Worm (Caenorhabditis elegans) whole organism, late embryonic: ENCODE results near the gene mdt-11.
A peak's percentile ranks its signal among the peaks of the same experiment; 100 is the strongest.

ENCODE experiments used
- C38D4.7 ChIP-seq: fragments of 200-800 bp; sonication (Bioruptor generic); optimal IDR thresholded peaks from 2 replicates; lab custom pipeline; 2018; ENCODE audit warnings: mild to moderate bottlenecking, missing genetic modification characterization, moderate library complexity, missing compliant biosample characterization
- F13H6.1 ChIP-seq: sonication (generic microtip); optimal IDR thresholded peaks from 2 replicates; lab custom pipeline; 2016; ENCODE audit warnings: missing genetic modification characterization, missing compliant biosample characterization
- K02D7.2 ChIP-seq: sonication (generic microtip); optimal IDR thresholded peaks from 2 replicates; lab custom pipeline; 2017; ENCODE audit warnings: mild to moderate bottlenecking, missing genetic modification characterization, missing compliant biosample characterization
- K09A11.1 ChIP-seq: sonication (generic microtip); optimal IDR thresholded peaks from 2 replicates; lab custom pipeline; 2017; ENCODE audit warnings: antibody characterized with exemption, mild to moderate bottlenecking, missing genetic modification characterization, missing compliant biosample characterization; ENCODE audit not compliant: insufficient read depth
- T23F11.4 ChIP-seq: fragments of 200-800 bp; sonication (Bioruptor generic); optimal IDR thresholded peaks from 2 replicates; lab custom pipeline; 2018; ENCODE audit warnings: mild to moderate bottlenecking, missing genetic modification characterization, missing compliant biosample characterization
- Y22D7AL.16 ChIP-seq: sonication (generic microtip); optimal IDR thresholded peaks from 2 replicates; lab custom pipeline; 2016; ENCODE audit warnings: missing genetic modification characterization, missing compliant biosample characterization
- ahr-1 ChIP-seq: sonication (generic microtip); optimal IDR thresholded peaks from 2 replicates; lab custom pipeline; 2016; ENCODE audit warnings: missing genetic modification characterization, missing compliant biosample characterization
- ceh-14 ChIP-seq: sonication (generic microtip); optimal IDR thresholded peaks from 2 replicates; lab custom pipeline; 2016; ENCODE audit warnings: missing genotype, missing genetic modification characterization, missing compliant biosample characterization
- ceh-18 ChIP-seq: sonication (generic microtip); optimal IDR thresholded peaks from 2 replicates; lab custom pipeline; 2016; ENCODE audit warnings: missing genetic modification characterization, missing compliant biosample characterization
- ceh-19 ChIP-seq: fragments of 200-800 bp; sonication (Bioruptor generic); optimal IDR thresholded peaks from 2 replicates; lab custom pipeline; 2018; ENCODE audit warnings: mild to moderate bottlenecking, missing genetic modification characterization, missing compliant biosample characterization
- ceh-2 ChIP-seq: sonication (generic microtip); optimal IDR thresholded peaks from 2 replicates; lab custom pipeline; 2016; ENCODE audit warnings: missing genotype, missing genetic modification characterization, missing compliant biosample characterization
- ceh-24 ChIP-seq: sonication (generic microtip); optimal IDR thresholded peaks from 2 replicates; lab custom pipeline; 2016; ENCODE audit warnings: mild to moderate bottlenecking, missing genetic modification characterization, missing compliant biosample characterization
- ceh-31 ChIP-seq: sonication (generic microtip); optimal IDR thresholded peaks from 2 replicates; lab custom pipeline; 2016; ENCODE audit warnings: missing genetic modification characterization, missing compliant biosample characterization
- ceh-34 ChIP-seq: sonication (generic microtip); optimal IDR thresholded peaks from 2 replicates; lab custom pipeline; 2016; ENCODE audit warnings: mild to moderate bottlenecking, missing genetic modification characterization, missing compliant biosample characterization
- ceh-45 ChIP-seq: fragments of 200-800 bp; sonication (Bioruptor generic); IDR thresholded peaks from 2 replicates; pipeline ENCODE4 v1.3.6; 2022; ENCODE audit warnings: missing genetic modification reagents, missing genetic modification characterization, missing compliant biosample characterization
- ceh-48 ChIP-seq: sonication (generic microtip); optimal IDR thresholded peaks from 2 replicates; lab custom pipeline; 2016; ENCODE audit warnings: missing genetic modification characterization, inconsistent platforms, missing compliant biosample characterization
- ceh-6 ChIP-seq: fragments of 200-800 bp; sonication (Bioruptor generic); optimal IDR thresholded peaks from 2 replicates; lab custom pipeline; 2018; ENCODE audit warnings: mild to moderate bottlenecking, missing genetic modification characterization, missing compliant biosample characterization
- ceh-9 ChIP-seq: sonication (generic microtip); optimal IDR thresholded peaks from 2 replicates; lab custom pipeline; 2016; ENCODE audit warnings: mild to moderate bottlenecking, missing genetic modification characterization, inconsistent platforms, missing compliant biosample characterization
- dmd-4 ChIP-seq: sonication (generic microtip); optimal IDR thresholded peaks from 2 replicates; lab custom pipeline; 2016; ENCODE audit warnings: borderline replicate concordance, missing genetic modification characterization, missing compliant biosample characterization
- elt-2 ChIP-seq: sonication (generic microtip); optimal IDR thresholded peaks from 2 replicates; lab custom pipeline; 2016; ENCODE audit warnings: missing genetic modification reagents, missing genetic modification characterization, missing compliant biosample characterization
- ets-4 ChIP-seq: sonication (generic microtip); optimal IDR thresholded peaks from 2 replicates; lab custom pipeline; 2016; ENCODE audit warnings: missing genetic modification characterization, missing compliant biosample characterization
- eyg-1 ChIP-seq: sonication (generic microtip); optimal IDR thresholded peaks from 2 replicates; lab custom pipeline; 2016; ENCODE audit warnings: missing genotype, missing genetic modification characterization, missing compliant biosample characterization
- gmeb-2 ChIP-seq: sonication (generic microtip); optimal IDR thresholded peaks from 2 replicates; lab custom pipeline; 2016; ENCODE audit warnings: missing genetic modification characterization, inconsistent platforms, missing compliant biosample characterization
- hlh-13 ChIP-seq: fragments of 200-800 bp; sonication (Bioruptor generic); optimal IDR thresholded peaks from 2 replicates; lab custom pipeline; 2018; ENCODE audit warnings: mild to moderate bottlenecking, missing genetic modification characterization, missing compliant biosample characterization
- hlh-15 ChIP-seq: sonication (generic microtip); optimal IDR thresholded peaks from 2 replicates; lab custom pipeline; 2016; ENCODE audit warnings: missing genetic modification characterization, missing compliant biosample characterization
- hlh-30 ChIP-seq: sonication (generic microtip); optimal IDR thresholded peaks from 2 replicates; lab custom pipeline; 2017; ENCODE audit warnings: antibody characterized with exemption, missing genetic modification characterization, missing compliant biosample characterization; ENCODE audit not compliant: insufficient read depth
- hlh-6 ChIP-seq: sonication (generic microtip); optimal IDR thresholded peaks from 2 replicates; lab custom pipeline; 2016; ENCODE audit warnings: missing genotype, missing genetic modification characterization, missing compliant biosample characterization
- hlh-8 ChIP-seq: sonication (generic microtip); optimal IDR thresholded peaks from 2 replicates; lab custom pipeline; 2016; ENCODE audit warnings: missing genotype, missing genetic modification characterization, missing compliant biosample characterization
- lim-6 ChIP-seq: sonication (generic microtip); optimal IDR thresholded peaks from 2 replicates; lab custom pipeline; 2016; ENCODE audit warnings: missing genetic modification characterization, missing compliant biosample characterization
- madf-2 ChIP-seq: sonication (generic microtip); optimal IDR thresholded peaks from 2 replicates; lab custom pipeline; 2017; ENCODE audit warnings: missing genetic modification characterization, missing compliant biosample characterization
- mec-3 ChIP-seq: sonication (generic microtip); optimal IDR thresholded peaks from 2 replicates; lab custom pipeline; 2016; ENCODE audit warnings: borderline replicate concordance, missing genetic modification characterization, missing compliant biosample characterization
- nfya-1 ChIP-seq: sonication (generic microtip); optimal IDR thresholded peaks from 2 replicates; lab custom pipeline; 2017; ENCODE audit warnings: missing genetic modification characterization, mild to moderate bottlenecking, missing compliant biosample characterization, antibody characterized with exemption, moderate library complexity
- nhr-232 ChIP-seq: sonication (generic microtip); optimal IDR thresholded peaks from 2 replicates; lab custom pipeline; 2016; ENCODE audit warnings: missing genetic modification characterization, missing compliant biosample characterization
- npax-4 ChIP-seq: sonication (generic microtip); optimal IDR thresholded peaks from 2 replicates; lab custom pipeline; 2016; ENCODE audit warnings: missing genetic modification characterization, missing compliant biosample characterization
- pat-9 ChIP-seq: fragments of 200-800 bp; sonication (Bioruptor generic); optimal IDR thresholded peaks from 2 replicates; lab custom pipeline; 2018; ENCODE audit warnings: mild to moderate bottlenecking, missing genetic modification characterization, moderate library complexity, missing compliant biosample characterization
- pha-2 ChIP-seq: sonication (generic microtip); optimal IDR thresholded peaks from 2 replicates; lab custom pipeline; 2017; ENCODE audit warnings: mild to moderate bottlenecking, missing genetic modification characterization, missing compliant biosample characterization
- pqm-1 ChIP-seq: sonication (generic microtip); optimal IDR thresholded peaks from 2 replicates; lab custom pipeline; 2016; ENCODE audit warnings: missing genetic modification characterization, missing compliant biosample characterization
- pros-1 ChIP-seq: fragments of 150-350 bp; optimal IDR thresholded peaks from 2 replicates; lab custom pipeline; 2014; ENCODE audit warnings: missing biosample characterization, missing genetic modification reagents, missing genetic modification characterization
- ref-2 ChIP-seq: sonication (generic microtip); optimal IDR thresholded peaks from 2 replicates; lab custom pipeline; 2016; ENCODE audit warnings: missing genetic modification characterization, missing compliant biosample characterization
- rnt-1 ChIP-seq: sonication (generic microtip); optimal IDR thresholded peaks from 2 replicates; lab custom pipeline; 2016; ENCODE audit warnings: missing genetic modification characterization, missing compliant biosample characterization
- sox-2 ChIP-seq: fragments of 200-800 bp; sonication (Bioruptor generic); IDR thresholded peaks from 2 replicates; pipeline ENCODE4 v1.3.6; 2022; ENCODE audit warnings: missing genetic modification reagents, missing genetic modification characterization, missing compliant biosample characterization
- sox-4 ChIP-seq: sonication (generic microtip); optimal IDR thresholded peaks from 2 replicates; lab custom pipeline; 2017; ENCODE audit warnings: mild to moderate bottlenecking, missing genetic modification characterization, inconsistent platforms, missing compliant biosample characterization
- syd-9 ChIP-seq: sonication (generic microtip); optimal IDR thresholded peaks from 2 replicates; lab custom pipeline; 2016; ENCODE audit warnings: mild to moderate bottlenecking, missing genetic modification characterization, moderate library complexity, missing compliant biosample characterization
- tbx-7 ChIP-seq: sonication (generic microtip); optimal IDR thresholded peaks from 2 replicates; lab custom pipeline; 2016; ENCODE audit warnings: missing genotype, missing genetic modification characterization, missing compliant biosample characterization
- ttx-3 ChIP-seq: sonication (generic microtip); optimal IDR thresholded peaks from 2 replicates; lab custom pipeline; 2016; ENCODE audit warnings: missing genetic modification reagents, missing genetic modification characterization, missing compliant biosample characterization
- unc-42 ChIP-seq: sonication (generic microtip); optimal IDR thresholded peaks from 2 replicates; lab custom pipeline; 2016; ENCODE audit warnings: missing genotype, missing genetic modification characterization, missing compliant biosample characterization
- unc-86 ChIP-seq: sonication (generic microtip); optimal IDR thresholded peaks from 2 replicates; lab custom pipeline; 2016; ENCODE audit warnings: missing genetic modification characterization, missing compliant biosample characterization
- zip-5 ChIP-seq: sonication (generic microtip); optimal IDR thresholded peaks from 2 replicates; lab custom pipeline; 2016; ENCODE audit warnings: missing genetic modification characterization, missing compliant biosample characterization
- ztf-16 ChIP-seq: sonication (generic microtip); optimal IDR thresholded peaks from 2 replicates; lab custom pipeline; 2017; ENCODE audit warnings: missing genetic modification characterization, missing compliant biosample characterization

mdt-11 gene

ce11 chrIII:5030629-5031028, 9.6 kb downstream of the mdt-11 start, which contains the start of gene klp-6:
Gene klp-6 (plus strand): TSS chrIII:5030929.
- TF ChIP-seq tbx-7, result no peak
- TF ChIP-seq zip-5 (tag; lab: Kevin White, UChicago), result no peak
- no peak for TF ChIP-seq ceh-19 (GFP tag; lab: Kevin White, UChicago)
- no peak for TF ChIP-seq nfya-1

DNA sequence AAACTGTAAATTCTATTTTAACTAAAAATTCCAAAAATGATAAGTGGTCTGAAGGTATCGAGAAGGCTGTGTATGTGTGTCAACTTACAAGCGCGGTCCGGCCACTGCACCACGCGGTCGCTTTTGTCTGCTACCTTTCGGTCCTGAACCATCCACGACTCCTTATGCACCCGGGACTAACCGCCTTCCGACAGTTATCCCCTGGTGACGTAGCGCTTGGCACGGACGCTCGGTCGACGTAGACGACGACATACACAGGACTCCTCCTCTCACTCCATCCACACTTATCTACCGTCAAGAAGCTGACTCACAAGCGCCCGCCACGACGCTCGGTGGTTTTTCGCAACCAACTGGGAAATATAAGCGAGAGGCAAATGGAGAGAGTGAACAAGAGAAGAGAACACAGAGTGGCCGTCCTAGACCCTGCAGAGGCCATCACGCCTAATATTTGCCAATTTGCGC, 10.4 kb downstream of the mdt-11 start:
- TF ChIP-seq K02D7.2 (tag; lab: Kevin White, UChicago) (peak; percentile 86), ceh-24 (tag; lab: Kevin White, UChicago) (peak; percentile 87), ref-2 (tag; lab: Kevin White, UChicago) (peak; percentile 91), ceh-48 (tag; lab: Kevin White, UChicago) (peak; percentile 67), hlh-13 (GFP tag; lab: Kevin White, UChicago) (peak; percentile 78), rnt-1 (tag; lab: Kevin White, UChicago) (peak; percentile 83), hlh-8 (tag; lab: Kevin White, UChicago) (peak; percentile 52), sox-4 (peak; percentile 75), hlh-15 (peak; percentile 54), ceh-6 (GFP tag; lab: Kevin White, UChicago) (peak; percentile 84), Y22D7AL.16 (peak; percentile 38), ztf-16 (tag; lab: Kevin White, UChicago) (peak; percentile 86), eyg-1 (tag; lab: Kevin White, UChicago) (peak; percentile 80), syd-9 (tag; lab: Kevin White, UChicago) (peak; percentile 87), ttx-3 (tag; lab: Kevin White, UChicago) (peak; percentile 81), unc-42 (peak; percentile 69), ets-4 (tag; lab: Kevin White, UChicago) (peak; percentile 97), ahr-1 (tag; lab: Kevin White, UChicago) (peak; percentile 11), lim-6 (tag; lab: Kevin White, UChicago) (peak; percentile 45), nhr-232 (peak; percentile 81), hlh-30 (tag; lab: Kevin White, UChicago) (peak; percentile 47), ceh-9 (tag; lab: Kevin White, UChicago) (peak; percentile 39), elt-2 (tag; lab: Kevin White, UChicago) (peak; percentile 95), ceh-19 (GFP tag; lab: Kevin White, UChicago) (peak; percentile 90), F13H6.1 (tag; lab: Kevin White, UChicago) (peak; percentile 85), ceh-45 (GFP tag; lab: Robert Waterston, UW) (peak; percentile 87), ceh-34 (peak; percentile 96), pha-2 (peak; percentile 86), pqm-1 (peak; percentile 60), ceh-14 (tag; lab: Kevin White, UChicago) (peak; percentile 83), pat-9 (tag; lab: Kevin White, UChicago) (peak; percentile 81), ceh-18 (peak; percentile 92), dmd-4 (peak; percentile 92), nfya-1 (peak; percentile 72), npax-4 (tag; lab: Kevin White, UChicago) (peak; percentile 57), zip-5 (tag; lab: Kevin White, UChicago) (peak; percentile 54), K09A11.1 (peak; percentile 39), tbx-7 (peak; percentile 55), sox-2 (GFP tag; lab: Robert Waterston, UW) (peak; percentile 65), mec-3 (peak; percentile 51), ceh-31 (peak; percentile 81), ceh-2 (tag; lab: Kevin White, UChicago) (peak; percentile 72), gmeb-2 (tag; lab: Kevin White, UChicago) (peak; percentile 67), unc-86 (tag; lab: Kevin White, UChicago) (peak; percentile 75), madf-2 (tag; lab: Kevin White, UChicago) (peak; percentile 50), hlh-6 (peak; percentile 91), T23F11.4 (GFP tag; lab: Kevin White, UChicago) (peak; percentile 93), C38D4.7 (GFP tag; lab: Kevin White, UChicago) (peak; percentile 78), pros-1 (tag; lab: Kevin White, UChicago) (peak; percentile 24)
